Worm (Caenorhabditis elegans) whole organism, L1 larva: ENCODE results near the gene srsx-14.
A peak's percentile ranks its signal among the peaks of the same experiment; 100 is the strongest.

Source experiments
- C04F5.9 ChIP-seq: sonication (generic microtip); optimal IDR thresholded peaks from 2 replicates; lab custom pipeline; 2016; ENCODE audit warnings: missing genetic modification characterization, missing compliant biosample characterization
- C16A3.4 ChIP-seq: fragments of 150-350 bp; optimal IDR thresholded peaks from 2 replicates; lab custom pipeline; 2014; ENCODE audit warnings: missing biosample characterization, missing genetic modification characterization
- C34B4.2 ChIP-seq: sonication (generic microtip); optimal IDR thresholded peaks from 2 replicates; lab custom pipeline; 2017; ENCODE audit warnings: mild to moderate bottlenecking, missing genetic modification characterization, missing compliant biosample characterization
- F16B12.6 ChIP-seq: fragments of 150-350 bp; optimal IDR thresholded peaks from 2 replicates; lab custom pipeline; 2014; ENCODE audit warnings: missing biosample characterization, missing genetic modification characterization
- Y116A8C.19 ChIP-seq: sonication (generic microtip); optimal IDR thresholded peaks from 2 replicates; lab custom pipeline; 2016; ENCODE audit warnings: missing compliant biosample characterization, missing genetic modification characterization, borderline replicate concordance
- alr-1 ChIP-seq: fragments of 200-800 bp; sonication (Bioruptor generic); optimal IDR thresholded peaks from 2 replicates; lab custom pipeline; 2018; ENCODE audit warnings: borderline replicate concordance, mild to moderate bottlenecking, missing genetic modification characterization, missing compliant biosample characterization
- aly-2 ChIP-seq: fragments of 150-350 bp; optimal IDR thresholded peaks from 2 replicates; lab custom pipeline; 2014; ENCODE audit warnings: missing biosample characterization, missing genetic modification characterization
- ama-1 ChIP-seq: fragments of 150-350 bp; optimal IDR thresholded peaks from 2 replicates; lab custom pipeline; 2014
- blmp-1 ChIP-seq: fragments of 150-350 bp; optimal IDR thresholded peaks from 2 replicates; lab custom pipeline; 2014; ENCODE audit warnings: missing biosample characterization, missing genetic modification characterization
- ceh-8 ChIP-seq: fragments of 200-800 bp; sonication (Bioruptor generic); optimal IDR thresholded peaks from 2 replicates; lab custom pipeline; 2018; ENCODE audit warnings: mild to moderate bottlenecking, missing genetic modification characterization, moderate library complexity, missing compliant biosample characterization
- ceh-88 ChIP-seq: fragments of 200-800 bp; sonication (Bioruptor generic); IDR thresholded peaks from 2 replicates; pipeline ENCODE4 v1.3.6; 2022; ENCODE audit warnings: missing genetic modification characterization, missing compliant biosample characterization
- dsc-1 ChIP-seq: sonication (generic microtip); optimal IDR thresholded peaks from 2 replicates; lab custom pipeline; 2016; ENCODE audit warnings: mild to moderate bottlenecking, missing genetic modification characterization, missing compliant biosample characterization
- efl-1 ChIP-seq, 4 experiments: fragments of 150-350 bp; optimal IDR thresholded peaks in 3 of 4; peaks in 1 of 4; 1 replicate in 1 of 4; 2 replicates in 3 of 4; lab custom pipeline; 2014; ENCODE audit warnings: missing biosample characterization in 2 of 4, missing genetic modification characterization in 2 of 4, missing genetic modification reagents in 2 of 4
- efl-3 ChIP-seq: fragments of 200-800 bp; sonication (Bioruptor generic); optimal IDR thresholded peaks from 2 replicates; lab custom pipeline; 2018; ENCODE audit warnings: mild to moderate bottlenecking, missing genetic modification characterization, missing compliant biosample characterization
- egl-13 ChIP-seq: sonication (generic microtip); optimal IDR thresholded peaks from 2 replicates; lab custom pipeline; 2016; ENCODE audit warnings: missing genotype, missing genetic modification reagents, missing genetic modification characterization, missing compliant biosample characterization
- egl-27 ChIP-seq, 2 experiments: fragments of 150-350 bp in 1 of 2; sonication (generic microtip); optimal IDR thresholded peaks; 3 replicates each; lab custom pipeline; 2017 to 2018; ENCODE audit warnings: missing biosample characterization in 2 of 2, missing genetic modification characterization in 2 of 2, missing genetic modification reagents in 2 of 2
- ets-5 ChIP-seq: fragments of 200-800 bp; sonication (Bioruptor generic); IDR thresholded peaks from 2 replicates; pipeline ENCODE4 v1.3.6; 2022; ENCODE audit warnings: missing genetic modification characterization, missing compliant biosample characterization
- fkh-10 ChIP-seq: sonication (generic microtip); optimal IDR thresholded peaks from 2 replicates; lab custom pipeline; 2017; ENCODE audit warnings: missing biosample characterization, missing genetic modification reagents, missing genetic modification characterization
- fkh-4 ChIP-seq: sonication (generic microtip); optimal IDR thresholded peaks from 2 replicates; lab custom pipeline; 2016; ENCODE audit warnings: missing compliant biosample characterization, missing genetic modification characterization, borderline replicate concordance
- fkh-8 ChIP-seq: sonication (generic microtip); optimal IDR thresholded peaks from 2 replicates; lab custom pipeline; 2016; ENCODE audit warnings: mild to moderate bottlenecking, missing genetic modification characterization, missing compliant biosample characterization
- hlh-4 ChIP-seq: sonication (generic microtip); optimal IDR thresholded peaks from 2 replicates; lab custom pipeline; 2016; ENCODE audit warnings: mild to moderate bottlenecking, missing genetic modification characterization, missing compliant biosample characterization
- hpl-2 ChIP-seq: fragments of 150-350 bp; optimal IDR thresholded peaks from 2 replicates; lab custom pipeline; 2014; ENCODE audit warnings: missing biosample characterization, missing genetic modification reagents, missing genetic modification characterization
- jun-1 ChIP-seq: fragments of 150-350 bp; optimal IDR thresholded peaks from 2 replicates; lab custom pipeline; 2014; ENCODE audit warnings: missing biosample characterization, missing genetic modification reagents, missing genetic modification characterization
- lin-39 ChIP-seq: fragments of 150-350 bp; optimal IDR thresholded peaks from 2 replicates; lab custom pipeline; 2014; ENCODE audit warnings: missing biosample characterization, missing genetic modification reagents, missing genetic modification characterization
- lir-3 ChIP-seq: sonication (generic microtip); optimal IDR thresholded peaks from 2 replicates; lab custom pipeline; 2016; ENCODE audit warnings: mild to moderate bottlenecking, missing genetic modification characterization, moderate library complexity, missing compliant biosample characterization; ENCODE audit not compliant: poor library complexity
- mab-9 ChIP-seq: fragments of 200-800 bp; sonication (Bioruptor generic); IDR thresholded peaks from 2 replicates; pipeline ENCODE4 v1.3.6; 2022; ENCODE audit warnings: missing genetic modification reagents, missing genetic modification characterization, missing compliant biosample characterization
- mdl-1 ChIP-seq, 2 experiments: fragments of 150-350 bp; optimal IDR thresholded peaks; 2 replicates each; lab custom pipeline; 2014 to 2017; ENCODE audit warnings: missing biosample characterization in 2 of 2, missing genetic modification characterization in 2 of 2, inconsistent platforms in 1 of 2
- mef-2 ChIP-seq: fragments of 150-350 bp; optimal IDR thresholded peaks from 2 replicates; lab custom pipeline; 2014; ENCODE audit warnings: missing biosample characterization, missing genetic modification characterization
- mep-1 ChIP-seq: fragments of 150-350 bp; optimal IDR thresholded peaks from 2 replicates; lab custom pipeline; 2014; ENCODE audit warnings: missing biosample characterization, missing genetic modification characterization
- nhr-19 ChIP-seq: fragments of 200-800 bp; sonication (Bioruptor generic); conservative IDR thresholded peaks from 2 replicates; pipeline ENCODE4 v1.3.6; 2022; ENCODE audit warnings: missing genetic modification characterization, missing compliant biosample characterization
- nhr-20 ChIP-seq: sonication (generic microtip); optimal IDR thresholded peaks from 2 replicates; lab custom pipeline; 2016; ENCODE audit warnings: mild to moderate bottlenecking, missing genetic modification characterization, missing compliant biosample characterization
- nhr-28 ChIP-seq: fragments of 150-350 bp; optimal IDR thresholded peaks from 2 replicates; lab custom pipeline; 2014; ENCODE audit warnings: missing biosample characterization, missing genetic modification characterization
- nhr-47 ChIP-seq: sonication (generic microtip); optimal IDR thresholded peaks from 2 replicates; lab custom pipeline; 2016; ENCODE audit warnings: mild to moderate bottlenecking, missing genetic modification characterization, moderate library complexity, missing compliant biosample characterization
- nhr-71 ChIP-seq: sonication (generic microtip); optimal IDR thresholded peaks from 2 replicates; lab custom pipeline; 2016; ENCODE audit warnings: mild to moderate bottlenecking, missing genetic modification characterization, moderate library complexity, missing compliant biosample characterization
- nhr-76 ChIP-seq: sonication (generic microtip); optimal IDR thresholded peaks from 2 replicates; lab custom pipeline; 2017; ENCODE audit warnings: missing biosample characterization, missing genetic modification characterization
- nhr-77 ChIP-seq: fragments of 150-350 bp; optimal IDR thresholded peaks from 2 replicates; lab custom pipeline; 2014; ENCODE audit warnings: missing biosample characterization, missing genetic modification characterization
- nhr-90 ChIP-seq: sonication (generic microtip); optimal IDR thresholded peaks from 2 replicates; lab custom pipeline; 2016; ENCODE audit warnings: mild to moderate bottlenecking, missing genetic modification characterization, missing compliant biosample characterization; ENCODE audit not compliant: poor library complexity
- pag-3 ChIP-seq: sonication (generic microtip); optimal IDR thresholded peaks from 2 replicates; lab custom pipeline; 2017; ENCODE audit warnings: missing genetic modification characterization, mild to moderate bottlenecking, missing compliant biosample characterization, antibody characterized with exemption, borderline replicate concordance; ENCODE audit not compliant: insufficient read depth
- pax-3 ChIP-seq: fragments of 200-800 bp; sonication (Bioruptor generic); optimal IDR thresholded peaks from 2 replicates; lab custom pipeline; 2018; ENCODE audit warnings: mild to moderate bottlenecking, missing genetic modification characterization, moderate library complexity, missing compliant biosample characterization
- rnt-1 ChIP-seq: sonication (generic microtip); optimal IDR thresholded peaks from 2 replicates; lab custom pipeline; 2016; ENCODE audit warnings: mild to moderate bottlenecking, missing genetic modification characterization, moderate library complexity, missing compliant biosample characterization
- skn-1 ChIP-seq: fragments of 150-350 bp; optimal IDR thresholded peaks from 2 replicates; lab custom pipeline; 2014; ENCODE audit warnings: missing biosample characterization, missing genetic modification characterization
- snpc-4 ChIP-seq: fragments of 150-350 bp; optimal IDR thresholded peaks from 2 replicates; lab custom pipeline; 2014; ENCODE audit warnings: missing biosample characterization, missing genetic modification characterization
- tbx-2 ChIP-seq: sonication (generic microtip); optimal IDR thresholded peaks from 2 replicates; lab custom pipeline; 2016; ENCODE audit warnings: missing genetic modification characterization, missing compliant biosample characterization
- tlp-1 ChIP-seq: fragments of 150-350 bp; optimal IDR thresholded peaks from 2 replicates; lab custom pipeline; 2014; ENCODE audit warnings: missing biosample characterization, missing genetic modification characterization
- unc-130 ChIP-seq: fragments of 150-350 bp; optimal IDR thresholded peaks from 2 replicates; lab custom pipeline; 2017; ENCODE audit warnings: missing biosample characterization, missing genetic modification characterization, inconsistent platforms
- unc-98 ChIP-seq: fragments of 200-800 bp; sonication (Bioruptor generic); IDR thresholded peaks from 2 replicates; pipeline ENCODE4 v1.3.6; 2022; ENCODE audit warnings: missing genetic modification characterization, missing compliant biosample characterization
- vab-15 ChIP-seq: sonication (generic microtip); optimal IDR thresholded peaks from 2 replicates; lab custom pipeline; 2017; ENCODE audit warnings: missing genotype, mild to moderate bottlenecking, missing genetic modification characterization, missing compliant biosample characterization
- xbp-1 ChIP-seq: sonication (generic microtip); optimal IDR thresholded peaks from 2 replicates; lab custom pipeline; 2016; ENCODE audit warnings: missing genetic modification characterization, missing compliant biosample characterization
- zip-4 ChIP-seq: fragments of 200-800 bp; sonication (Bioruptor generic); optimal IDR thresholded peaks from 2 replicates; lab custom pipeline; 2018; ENCODE audit warnings: mild to moderate bottlenecking, missing genetic modification characterization, moderate library complexity, missing compliant biosample characterization
- ztf-4 ChIP-seq: fragments of 150-350 bp; optimal IDR thresholded peaks from 2 replicates; lab custom pipeline; 2014; ENCODE audit warnings: missing biosample characterization, missing genetic modification characterization

The srsx-14 gene

ce11 chrIV:5582267-5582666 is 44.7 kb downstream of the srsx-14 start (continued):
- TF ChIP-seq F16B12.6 (tag; lab: Kevin White, UChicago) (no peak), ceh-8 (GFP tag; lab: Kevin White, UChicago) (peak; percentile 13), jun-1 (peak; percentile 10), nhr-90 (tag; lab: Kevin White, UChicago) (no peak), mdl-1 (tag; optimal IDR thresholded peaks at IDR 0.05; lab: Kevin White, UChicago) (peak in 1 of 2 experiments; percentile 54), unc-98 (no peak), ama-1 (no peak), nhr-76 (tag; lab: Kevin White, UChicago) (no peak), egl-13 (no peak), skn-1 (no peak), blmp-1 (no peak), xbp-1 (tag; lab: Kevin White, UChicago) (no peak), hlh-4 (tag; lab: Kevin White, UChicago) (no peak), tbx-2 (tag; lab: Kevin White, UChicago) (no peak), hpl-2 (no peak), lir-3 (tag; lab: Kevin White, UChicago) (no peak), efl-3 (no peak), pag-3 (no peak), C04F5.9 (tag; lab: Kevin White, UChicago) (no peak), fkh-8 (tag; lab: Kevin White, UChicago) (peak; percentile 83), mab-9 (GFP tag; lab: Robert Waterston, UW) (no peak), alr-1 (no peak), aly-2 (tag; lab: Kevin White, UChicago) (no peak), nhr-20 (tag; lab: Kevin White, UChicago) (peak; percentile 31), Y116A8C.19 (no peak), unc-130 (tag; lab: Kevin White, UChicago) (no peak), vab-15 (tag; lab: Kevin White, UChicago) (no peak), ets-5 (no peak), C34B4.2 (no peak), nhr-47 (peak; percentile 29), pax-3 (tag; lab: Kevin White, UChicago) (no peak), ztf-4 (no peak), nhr-28 (tag; lab: Kevin White, UChicago) (no peak), mep-1 (tag; lab: Kevin White, UChicago) (peak; percentile 7), snpc-4 (no peak), nhr-77 (tag; lab: Kevin White, UChicago) (no peak), C16A3.4 (tag; lab: Kevin White, UChicago) (no peak), nhr-19 (GFP tag; lab: Robert Waterston, UW) (no peak), ceh-88 (no peak), rnt-1 (no peak)

DNA sequence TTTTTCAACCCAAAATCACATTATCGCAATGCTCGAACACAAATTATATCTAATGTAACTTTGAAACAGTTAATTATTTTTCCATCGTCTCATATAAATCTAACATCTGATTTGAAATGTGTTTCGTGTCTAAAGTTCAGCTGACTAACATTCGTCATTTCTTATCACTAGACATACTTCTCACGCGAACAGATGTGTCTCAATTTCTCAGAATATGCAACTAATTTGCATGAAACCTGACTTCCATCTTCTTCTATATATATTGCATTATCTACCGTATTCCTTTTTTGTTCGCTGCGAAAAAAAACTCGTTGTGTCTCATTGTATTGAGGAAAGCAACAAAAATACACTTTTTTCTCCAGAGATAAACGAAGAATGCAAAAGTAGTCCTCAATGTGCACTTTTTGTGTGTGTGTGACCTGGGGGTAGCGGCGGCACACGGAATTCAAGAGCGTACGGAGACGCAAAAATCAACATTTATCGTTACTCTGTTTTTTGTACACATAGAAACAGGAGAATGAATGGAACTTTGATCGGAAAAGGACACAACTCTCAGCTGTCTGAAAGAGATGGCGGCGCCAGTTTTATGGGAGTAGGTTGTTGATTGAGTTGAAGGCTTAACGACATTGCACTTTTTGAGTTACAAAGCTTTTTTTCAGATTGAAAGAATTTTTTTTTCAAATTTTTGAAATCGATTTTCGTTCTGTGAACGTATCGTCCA is 46.2 kb downstream of the srsx-14 start:
- no peak for TF ChIP-seq xbp-1 (tag; lab: Kevin White, UChicago)
- TF ChIP-seq fkh-10 (GFP tag; lab: Kevin White, UChicago) = no peak
- TF ChIP-seq zip-4 (GFP tag; lab: Kevin White, UChicago) = no peak
- TF ChIP-seq C16A3.4 (tag; lab: Kevin White, UChicago) = no peak
- peak; percentile 78 for TF ChIP-seq hlh-4 (tag; lab: Kevin White, UChicago)
- TF ChIP-seq ets-5 = no peak
- no peak for TF ChIP-seq lin-39
- TF ChIP-seq snpc-4 = no peak
- TF ChIP-seq nhr-47 = peak; percentile 48
- TF ChIP-seq dsc-1 (tag; lab: Kevin White, UChicago) = peak; percentile 71
- no peak for TF ChIP-seq vab-15 (tag; lab: Kevin White, UChicago)
- TF ChIP-seq fkh-8 (tag; lab: Kevin White, UChicago) = peak; percentile 85
- no peak for TF ChIP-seq unc-130 (tag; lab: Kevin White, UChicago)
- no peak for TF ChIP-seq tlp-1 (tag; lab: Kevin White, UChicago)
- TF ChIP-seq ama-1 = no peak
- TF ChIP-seq fkh-4 = no peak
- no peak for TF ChIP-seq mef-2 (tag; lab: Kevin White, UChicago)
- TF ChIP-seq egl-27 (tag; optimal IDR thresholded peaks at IDR 0.05; lab: Kevin White, UChicago) = no peak
- no peak for TF ChIP-seq efl-1 (optimal IDR thresholded peaks at IDR 0.05; lab: Kevin White, UChicago)
- TF ChIP-seq efl-1 (GFP tag; optimal IDR thresholded peaks at IDR 0.05 in 1 of 2; lab: Kevin White, UChicago) = no peak
- TF ChIP-seq nhr-71 = peak; percentile 64
- TF ChIP-seq nhr-76 (tag; lab: Kevin White, UChicago) = no peak
- TF ChIP-seq mep-1 (tag; lab: Kevin White, UChicago) = peak; percentile 22
- TF ChIP-seq nhr-77 (tag; lab: Kevin White, UChicago) = no peak
- no peak for TF ChIP-seq jun-1
